Fruit fly (Drosophila melanogaster) whole organism, adult: ENCODE results near the gene Ank2.
A peak's percentile ranks its signal among the peaks of the same experiment; 100 is the strongest.

Source experiments
- CG11617 ChIP-seq: fragments of 200-800 bp; sonication (Bioruptor generic); optimal IDR thresholded peaks from 2 replicates; lab custom pipeline; 2017; ENCODE audit warnings: mild to moderate bottlenecking, missing biosample characterization, missing genetic modification reagents, missing genetic modification characterization
- CG12768 ChIP-seq: fragments of 200-800 bp; sonication (Bioruptor generic); optimal IDR thresholded peaks from 2 replicates; lab custom pipeline; 2017; ENCODE audit warnings: missing biosample characterization, missing genetic modification characterization, mild to moderate bottlenecking, moderate library complexity, missing genetic modification reagents
- CG14711 ChIP-seq: fragments of 200-800 bp; sonication (Bioruptor generic); optimal IDR thresholded peaks from 2 replicates; lab custom pipeline; 2018; ENCODE audit warnings: missing biosample characterization, mild to moderate bottlenecking, missing genetic modification characterization, moderate library complexity
- CG1620 ChIP-seq: fragments of 200-800 bp; sonication (Bioruptor generic); optimal IDR thresholded peaks from 2 replicates; lab custom pipeline; 2016; ENCODE audit warnings: missing biosample characterization, missing genetic modification characterization
- CG33017 ChIP-seq: fragments of 200-800 bp; sonication (Bioruptor generic); optimal IDR thresholded peaks from 2 replicates; lab custom pipeline; 2018; ENCODE audit warnings: missing biosample characterization, mild to moderate bottlenecking, missing genetic modification characterization, moderate library complexity
- CG5204 ChIP-seq: fragments of 200-800 bp; sonication (Bioruptor generic); optimal IDR thresholded peaks from 2 replicates; lab custom pipeline; 2016; ENCODE audit warnings: missing biosample characterization, missing genetic modification characterization
- CG7045 ChIP-seq: fragments of 200-800 bp; sonication (Bioruptor generic); optimal IDR thresholded peaks from 2 replicates; lab custom pipeline; 2017; ENCODE audit warnings: missing biosample characterization, mild to moderate bottlenecking, missing genetic modification characterization
- CG7101 ChIP-seq: fragments of 200-800 bp; sonication (Bioruptor generic); optimal IDR thresholded peaks from 2 replicates; lab custom pipeline; 2018; ENCODE audit warnings: missing biosample characterization, mild to moderate bottlenecking, missing genetic modification characterization, moderate library complexity
- Clk ChIP-seq: fragments of 200-800 bp; sonication (Bioruptor generic); optimal IDR thresholded peaks from 2 replicates; lab custom pipeline; 2017; ENCODE audit warnings: missing biosample characterization, missing genetic modification characterization
- Crg-1 ChIP-seq: fragments of 200-800 bp; sonication (Bioruptor generic); optimal IDR thresholded peaks from 2 replicates; lab custom pipeline; 2016; ENCODE audit warnings: missing biosample characterization, missing genetic modification characterization
- Hr96 ChIP-seq: fragments of 200-800 bp; sonication (Bioruptor generic); optimal IDR thresholded peaks from 2 replicates; lab custom pipeline; 2016; ENCODE audit warnings: missing biosample characterization, missing genetic modification characterization
- Mnt ChIP-seq: fragments of 200-800 bp; sonication (Bioruptor generic); optimal IDR thresholded peaks from 2 replicates; lab custom pipeline; 2016; ENCODE audit warnings: missing biosample characterization, mild to moderate bottlenecking, missing genetic modification characterization
- bab1 ChIP-seq: fragments of 200-800 bp; sonication (Bioruptor generic); optimal IDR thresholded peaks from 3 replicates; lab custom pipeline; 2019; ENCODE audit warnings: missing biosample characterization, mild to moderate bottlenecking, missing genetic modification characterization, moderate library complexity
- cic ChIP-seq: fragments of 200-800 bp; sonication (Bioruptor generic); optimal IDR thresholded peaks from 2 replicates; lab custom pipeline; 2017; ENCODE audit warnings: missing biosample characterization, mild to moderate bottlenecking, missing genetic modification characterization, moderate library complexity
- cnc ChIP-seq, 2 experiments: fragments of >200 bp; optimal IDR thresholded peaks; 2 replicates each; lab custom pipeline; 2017
- kay ChIP-seq: fragments of 200-800 bp; sonication (Bioruptor generic); peaks from one replicate; lab custom pipeline; 2016; ENCODE audit warnings: missing biosample characterization, missing genetic modification characterization, borderline replicate concordance
- ovo ChIP-seq: fragments of 200-800 bp; sonication (Bioruptor generic); optimal IDR thresholded peaks from 2 replicates; lab custom pipeline; 2016; ENCODE audit warnings: missing biosample characterization, missing genetic modification characterization
- pad ChIP-seq: fragments of 200-800 bp; sonication (Bioruptor generic); optimal IDR thresholded peaks from 3 replicates; lab custom pipeline; 2017; ENCODE audit warnings: missing biosample characterization, missing genetic modification characterization, mild to moderate bottlenecking, moderate library complexity, missing genetic modification reagents
- tj ChIP-seq: fragments of 200-800 bp; sonication (Bioruptor generic); optimal IDR thresholded peaks from 3 replicates; lab custom pipeline; 2017; ENCODE audit warnings: missing biosample characterization, mild to moderate bottlenecking, missing genetic modification characterization, moderate library complexity
- toe ChIP-seq: fragments of 200-800 bp; sonication (Bioruptor generic); optimal IDR thresholded peaks from 2 replicates; lab custom pipeline; 2016; ENCODE audit warnings: missing biosample characterization, missing genetic modification characterization

Gene Ank2

dm6 chr3L:7741953-7742352 lies 23.8 kb upstream of the Ank2 start:
- no peak for TF ChIP-seq CG5204
- no peak for TF ChIP-seq cnc (optimal IDR thresholded peaks at IDR 0.05; lab: Kevin White, UChicago)
- no peak for TF ChIP-seq cic (GFP tag; lab: Kevin White, UChicago)
- TF ChIP-seq CG12768 (GFP tag; lab: Kevin White, UChicago) = no peak
- TF ChIP-seq CG7101 (tag; lab: Kevin White, UChicago) = no peak
- no peak for TF ChIP-seq kay (GFP tag; lab: Kevin White, UChicago)
- TF ChIP-seq Clk = no peak
- no peak for TF ChIP-seq Mnt (GFP tag; lab: Kevin White, UChicago)
- no peak for TF ChIP-seq CG11617 (GFP tag; lab: Kevin White, UChicago)
- no peak for TF ChIP-seq pad
- no peak for TF ChIP-seq Hr96 (GFP tag; lab: Kevin White, UChicago)
- TF ChIP-seq CG33017 (tag; lab: Kevin White, UChicago) = no peak
- TF ChIP-seq CG1620 (GFP tag; lab: Kevin White, UChicago) = no peak
- no peak for TF ChIP-seq CG7045 (GFP tag; lab: Kevin White, UChicago)
- no peak for TF ChIP-seq Crg-1 (GFP tag; lab: Kevin White, UChicago)

dm6 chr3L:7732141-7732748 lies 14.1 kb upstream of the Ank2 start, which contains the start of gene CG8492:
CG8492 (minus strand) TSS chr3L:7732191.
- TF ChIP-seq CG11617 (GFP tag; lab: Kevin White, UChicago) (no peak), bab1 (GFP tag; lab: Kevin White, UChicago) (no peak), Mnt (GFP tag; lab: Kevin White, UChicago) (no peak), cic (GFP tag; lab: Kevin White, UChicago) (no peak), Clk (no peak), pad (no peak), CG1620 (GFP tag; lab: Kevin White, UChicago) (no peak), cnc (optimal IDR thresholded peaks at IDR 0.05; lab: Kevin White, UChicago) (no peak), CG5204 (no peak), kay (GFP tag; lab: Kevin White, UChicago) (no peak)

- TF ChIP-seq cnc (optimal IDR thresholded peaks at IDR 0.05; lab: Kevin White, UChicago) = no peak
- no peak for TF ChIP-seq CG11617 (GFP tag; lab: Kevin White, UChicago)
- no peak for TF ChIP-seq toe (GFP tag; lab: Kevin White, UChicago)
- no peak for TF ChIP-seq CG1620 (GFP tag; lab: Kevin White, UChicago)
Observed at dm6 chr3L:7726690-7727089, 8.5 kb upstream of the Ank2 start.

- peak; percentile 25 for TF ChIP-seq bab1 (GFP tag; lab: Kevin White, UChicago)
- no peak for TF ChIP-seq toe (GFP tag; lab: Kevin White, UChicago)
Observed at dm6 chr3L:7726285-7726684, 8.1 kb upstream of the Ank2 start, which contains the start of gene CG7457. CG7457 (minus strand) TSS chr3L:7726473.

- TF ChIP-seq CG11617 (GFP tag; lab: Kevin White, UChicago) = no peak
- peak; percentile 14 for TF ChIP-seq CG7101 (tag; lab: Kevin White, UChicago)
- peak; percentile 38 for TF ChIP-seq CG33017 (tag; lab: Kevin White, UChicago)
- no peak for TF ChIP-seq Mnt (GFP tag; lab: Kevin White, UChicago)
- TF ChIP-seq CG1620 (GFP tag; lab: Kevin White, UChicago) = no peak
- no peak for TF ChIP-seq bab1 (GFP tag; lab: Kevin White, UChicago)
- peak; percentile 84 for TF ChIP-seq kay (GFP tag; lab: Kevin White, UChicago)
- no peak for TF ChIP-seq pad
- no peak for TF ChIP-seq Hr96 (GFP tag; lab: Kevin White, UChicago)
- TF ChIP-seq cnc (optimal IDR thresholded peaks at IDR 0.05; lab: Kevin White, UChicago) = no peak
- peak; percentile 8 for TF ChIP-seq Clk
- no peak for TF ChIP-seq Crg-1 (GFP tag; lab: Kevin White, UChicago)
- no peak for TF ChIP-seq tj (GFP tag; lab: Kevin White, UChicago)
- TF ChIP-seq ovo (GFP tag; lab: Kevin White, UChicago) = no peak
- TF ChIP-seq CG7045 (GFP tag; lab: Kevin White, UChicago) = no peak
- no peak for TF ChIP-seq CG14711 (tag; lab: Kevin White, UChicago)
- TF ChIP-seq CG12768 (GFP tag; lab: Kevin White, UChicago) = peak; percentile 23
- peak; percentile 70 for TF ChIP-seq cic (GFP tag; lab: Kevin White, UChicago)
- TF ChIP-seq toe (GFP tag; lab: Kevin White, UChicago) = no peak
- peak; percentile 4 for TF ChIP-seq CG5204
Observed at dm6 chr3L:7721527-7721926, 3.3 kb upstream of the Ank2 start.

dm6 chr3L:7719418-7719789 lies 1.2 kb upstream of the Ank2 start:
- peak; percentile 1 for TF ChIP-seq cic (GFP tag; lab: Kevin White, UChicago)
- TF ChIP-seq kay (GFP tag; lab: Kevin White, UChicago) = peak; percentile 97
- TF ChIP-seq Crg-1 (GFP tag; lab: Kevin White, UChicago) = no peak
- peak; percentile 67 for TF ChIP-seq CG12768 (GFP tag; lab: Kevin White, UChicago)
- peak; percentile 56 for TF ChIP-seq CG5204
- TF ChIP-seq Hr96 (GFP tag; lab: Kevin White, UChicago) = no peak
- TF ChIP-seq tj (GFP tag; lab: Kevin White, UChicago) = peak; percentile 31
- no peak for TF ChIP-seq cnc (optimal IDR thresholded peaks at IDR 0.05; lab: Kevin White, UChicago)
